Worm (Caenorhabditis elegans) whole organism, L1 larva: Measurements from ENCODE around the gene wdr-83.
A peak's percentile ranks its signal among the peaks of the same experiment; 100 is the strongest.

Source experiments
- C04F5.9 ChIP-seq: sonication (generic microtip); optimal IDR thresholded peaks from 2 replicates; lab custom pipeline; 2016; ENCODE audit warnings: missing genetic modification characterization, missing compliant biosample characterization
- C34B4.2 ChIP-seq: sonication (generic microtip); optimal IDR thresholded peaks from 2 replicates; lab custom pipeline; 2017; ENCODE audit warnings: mild to moderate bottlenecking, missing genetic modification characterization, missing compliant biosample characterization
- Y116A8C.19 ChIP-seq: sonication (generic microtip); optimal IDR thresholded peaks from 2 replicates; lab custom pipeline; 2016; ENCODE audit warnings: missing compliant biosample characterization, missing genetic modification characterization, borderline replicate concordance
- aly-2 ChIP-seq: fragments of 150-350 bp; optimal IDR thresholded peaks from 2 replicates; lab custom pipeline; 2014; ENCODE audit warnings: missing biosample characterization, missing genetic modification characterization
- ama-1 ChIP-seq: fragments of 150-350 bp; optimal IDR thresholded peaks from 2 replicates; lab custom pipeline; 2014
- blmp-1 ChIP-seq: fragments of 150-350 bp; optimal IDR thresholded peaks from 2 replicates; lab custom pipeline; 2014; ENCODE audit warnings: missing biosample characterization, missing genetic modification characterization
- ceh-82 ChIP-seq, 3 experiments: fragments of 150-350 bp in 1 of 3; sonication (generic microtip) in 2 of 3; optimal IDR thresholded peaks; 2 replicates each; lab custom pipeline; 2014 to 2017; ENCODE audit warnings: missing biosample characterization in 3 of 3, missing genetic modification characterization in 3 of 3
- ceh-88 ChIP-seq: fragments of 200-800 bp; sonication (Bioruptor generic); IDR thresholded peaks from 2 replicates; pipeline ENCODE4 v1.3.6; 2022; ENCODE audit warnings: missing genetic modification characterization, missing compliant biosample characterization
- ces-1 ChIP-seq: fragments of 150-350 bp; optimal IDR thresholded peaks from 2 replicates; lab custom pipeline; 2014; ENCODE audit warnings: missing biosample characterization, missing genetic modification reagents, missing genetic modification characterization
- dpl-1 ChIP-seq, 3 experiments: fragments of 150-350 bp in 2 of 3; sonication (generic microtip) in 1 of 3; optimal IDR thresholded peaks; 2 replicates each; lab custom pipeline; 2014 to 2017; ENCODE audit warnings: missing biosample characterization in 3 of 3, missing genetic modification characterization in 3 of 3, missing genetic modification reagents in 3 of 3
- efl-1 ChIP-seq, 4 experiments: fragments of 150-350 bp; optimal IDR thresholded peaks in 3 of 4; peaks in 1 of 4; 1 replicate in 1 of 4; 2 replicates in 3 of 4; lab custom pipeline; 2014; ENCODE audit warnings: missing biosample characterization in 2 of 4, missing genetic modification characterization in 2 of 4, missing genetic modification reagents in 2 of 4
- egl-27 ChIP-seq, 2 experiments: fragments of 150-350 bp in 1 of 2; sonication (generic microtip); optimal IDR thresholded peaks; 3 replicates each; lab custom pipeline; 2017 to 2018; ENCODE audit warnings: missing biosample characterization in 2 of 2, missing genetic modification characterization in 2 of 2, missing genetic modification reagents in 2 of 2
- elt-3 ChIP-seq, 6 experiments: fragments of 150-350 bp in 1 of 6; sonication (generic microtip); optimal IDR thresholded peaks; 2 replicates each; lab custom pipeline; 2017 to 2018; ENCODE audit warnings: missing biosample characterization in 6 of 6, missing genetic modification characterization in 6 of 6, inconsistent platforms in 1 of 6
- ets-5 ChIP-seq: fragments of 200-800 bp; sonication (Bioruptor generic); IDR thresholded peaks from 2 replicates; pipeline ENCODE4 v1.3.6; 2022; ENCODE audit warnings: missing genetic modification characterization, missing compliant biosample characterization
- fkh-10 ChIP-seq: sonication (generic microtip); optimal IDR thresholded peaks from 2 replicates; lab custom pipeline; 2017; ENCODE audit warnings: missing biosample characterization, missing genetic modification reagents, missing genetic modification characterization
- grh-1 ChIP-seq: fragments of 200-800 bp; sonication (Bioruptor generic); IDR thresholded peaks from 2 replicates; pipeline ENCODE4 v1.3.6; 2022; ENCODE audit warnings: missing genetic modification reagents, missing genetic modification characterization, missing compliant biosample characterization
- hlh-4 ChIP-seq: sonication (generic microtip); optimal IDR thresholded peaks from 2 replicates; lab custom pipeline; 2016; ENCODE audit warnings: mild to moderate bottlenecking, missing genetic modification characterization, missing compliant biosample characterization
- isw-1 ChIP-seq: fragments of 200-800 bp; sonication (Bioruptor generic); IDR thresholded peaks from 2 replicates; pipeline ENCODE4 v1.3.6; 2022; ENCODE audit warnings: missing genetic modification characterization, missing compliant biosample characterization
- jun-1 ChIP-seq: fragments of 150-350 bp; optimal IDR thresholded peaks from 2 replicates; lab custom pipeline; 2014; ENCODE audit warnings: missing biosample characterization, missing genetic modification reagents, missing genetic modification characterization
- lin-14 ChIP-seq: fragments of 200-800 bp; sonication (Bioruptor generic); optimal IDR thresholded peaks from 2 replicates; lab custom pipeline; 2018; ENCODE audit warnings: mild to moderate bottlenecking, missing genetic modification characterization, moderate library complexity, missing compliant biosample characterization
- lin-15B ChIP-seq: fragments of 150-350 bp; sonication (generic microtip); optimal IDR thresholded peaks from 3 replicates; lab custom pipeline; 2014; ENCODE audit warnings: missing biosample characterization, missing genetic modification characterization
- lir-3 ChIP-seq: sonication (generic microtip); optimal IDR thresholded peaks from 2 replicates; lab custom pipeline; 2016; ENCODE audit warnings: mild to moderate bottlenecking, missing genetic modification characterization, moderate library complexity, missing compliant biosample characterization; ENCODE audit not compliant: poor library complexity
- lsy-2 ChIP-seq, 2 experiments: fragments of 150-350 bp; optimal IDR thresholded peaks; 2 replicates each; lab custom pipeline; 2014; ENCODE audit warnings: missing biosample characterization in 2 of 2, missing genetic modification characterization in 2 of 2
- mab-9 ChIP-seq: fragments of 200-800 bp; sonication (Bioruptor generic); IDR thresholded peaks from 2 replicates; pipeline ENCODE4 v1.3.6; 2022; ENCODE audit warnings: missing genetic modification reagents, missing genetic modification characterization, missing compliant biosample characterization
- mdl-1 ChIP-seq, 2 experiments: fragments of 150-350 bp; optimal IDR thresholded peaks; 2 replicates each; lab custom pipeline; 2014 to 2017; ENCODE audit warnings: missing biosample characterization in 2 of 2, missing genetic modification characterization in 2 of 2, inconsistent platforms in 1 of 2
- mef-2 ChIP-seq: fragments of 150-350 bp; optimal IDR thresholded peaks from 2 replicates; lab custom pipeline; 2014; ENCODE audit warnings: missing biosample characterization, missing genetic modification characterization
- nhr-19 ChIP-seq: fragments of 200-800 bp; sonication (Bioruptor generic); conservative IDR thresholded peaks from 2 replicates; pipeline ENCODE4 v1.3.6; 2022; ENCODE audit warnings: missing genetic modification characterization, missing compliant biosample characterization
- nhr-20 ChIP-seq: sonication (generic microtip); optimal IDR thresholded peaks from 2 replicates; lab custom pipeline; 2016; ENCODE audit warnings: mild to moderate bottlenecking, missing genetic modification characterization, missing compliant biosample characterization
- nhr-47 ChIP-seq: sonication (generic microtip); optimal IDR thresholded peaks from 2 replicates; lab custom pipeline; 2016; ENCODE audit warnings: mild to moderate bottlenecking, missing genetic modification characterization, moderate library complexity, missing compliant biosample characterization
- nhr-71 ChIP-seq: sonication (generic microtip); optimal IDR thresholded peaks from 2 replicates; lab custom pipeline; 2016; ENCODE audit warnings: mild to moderate bottlenecking, missing genetic modification characterization, moderate library complexity, missing compliant biosample characterization
- nhr-84 ChIP-seq: sonication (generic microtip); optimal IDR thresholded peaks from 2 replicates; lab custom pipeline; 2017; ENCODE audit warnings: missing biosample characterization, missing genetic modification characterization
- nhr-85 ChIP-seq: sonication (generic microtip); peaks from one replicate; lab custom pipeline; 2016; ENCODE audit warnings: missing genetic modification characterization, inconsistent platforms, missing compliant biosample characterization
- nhr-90 ChIP-seq: sonication (generic microtip); optimal IDR thresholded peaks from 2 replicates; lab custom pipeline; 2016; ENCODE audit warnings: mild to moderate bottlenecking, missing genetic modification characterization, missing compliant biosample characterization; ENCODE audit not compliant: poor library complexity
- pag-3 ChIP-seq: sonication (generic microtip); optimal IDR thresholded peaks from 2 replicates; lab custom pipeline; 2017; ENCODE audit warnings: missing genetic modification characterization, mild to moderate bottlenecking, missing compliant biosample characterization, antibody characterized with exemption, borderline replicate concordance; ENCODE audit not compliant: insufficient read depth
- pax-3 ChIP-seq: fragments of 200-800 bp; sonication (Bioruptor generic); optimal IDR thresholded peaks from 2 replicates; lab custom pipeline; 2018; ENCODE audit warnings: mild to moderate bottlenecking, missing genetic modification characterization, moderate library complexity, missing compliant biosample characterization
- pqm-1 ChIP-seq: sonication (generic microtip); optimal IDR thresholded peaks from 3 replicates; lab custom pipeline; 2017; ENCODE audit warnings: missing biosample characterization, missing genetic modification characterization
- rnt-1 ChIP-seq: sonication (generic microtip); optimal IDR thresholded peaks from 2 replicates; lab custom pipeline; 2016; ENCODE audit warnings: mild to moderate bottlenecking, missing genetic modification characterization, moderate library complexity, missing compliant biosample characterization
- skn-1 ChIP-seq: fragments of 150-350 bp; optimal IDR thresholded peaks from 2 replicates; lab custom pipeline; 2014; ENCODE audit warnings: missing biosample characterization, missing genetic modification characterization
- snu-23 ChIP-seq: sonication (generic microtip); optimal IDR thresholded peaks from 2 replicates; lab custom pipeline; 2016; ENCODE audit warnings: missing genetic modification characterization, missing compliant biosample characterization
- sox-4 ChIP-seq: sonication (generic microtip); optimal IDR thresholded peaks from 2 replicates; lab custom pipeline; 2016; ENCODE audit warnings: missing genetic modification characterization, missing compliant biosample characterization
- sptf-1 ChIP-seq: fragments of 150-350 bp; optimal IDR thresholded peaks from 2 replicates; lab custom pipeline; 2014; ENCODE audit warnings: missing biosample characterization, missing genetic modification characterization
- tbx-2 ChIP-seq: sonication (generic microtip); optimal IDR thresholded peaks from 2 replicates; lab custom pipeline; 2016; ENCODE audit warnings: missing genetic modification characterization, missing compliant biosample characterization
- tlp-1 ChIP-seq: fragments of 150-350 bp; optimal IDR thresholded peaks from 2 replicates; lab custom pipeline; 2014; ENCODE audit warnings: missing biosample characterization, missing genetic modification characterization
- unc-30 ChIP-seq: sonication (generic microtip); optimal IDR thresholded peaks from 2 replicates; lab custom pipeline; 2017; ENCODE audit warnings: missing biosample characterization, missing genetic modification characterization
- unc-86 ChIP-seq: sonication (generic microtip); optimal IDR thresholded peaks from 2 replicates; lab custom pipeline; 2016; ENCODE audit warnings: missing genetic modification characterization, missing compliant biosample characterization
- zag-1 ChIP-seq: fragments of 150-350 bp; optimal IDR thresholded peaks from 2 replicates; lab custom pipeline; 2014; ENCODE audit warnings: missing biosample characterization, missing genetic modification characterization

wdr-83 gene

ce11 chrII:5055129-5055666 lies 23.7 kb upstream of the wdr-83 start, which contains the start of the genes ify-1 and rpl-22 (continued):
- TF ChIP-seq nhr-19 (GFP tag; lab: Robert Waterston, UW) (peak; percentile 93), egl-27 (tag; optimal IDR thresholded peaks at IDR 0.05; lab: Kevin White, UChicago) (peak in 1 of 2 experiments; percentile 36), skn-1 (tag; lab: Kevin White, UChicago) (peak; percentile 95), ama-1 (lab: Kevin White, UChicago) (peak; percentile 70), C34B4.2 (no peak), lin-14 (GFP tag; lab: Kevin White, UChicago) (peak; percentile 92), nhr-20 (tag; lab: Kevin White, UChicago) (peak; percentile 97), elt-3 (tag; optimal IDR thresholded peaks at IDR 0.05; lab: Kevin White, UChicago) (peak; percentile 5 to 98 (median 78)), nhr-84 (no peak), sptf-1 (no peak), mdl-1 (tag; optimal IDR thresholded peaks at IDR 0.05; lab: Kevin White, UChicago) (peak in 1 of 2 experiments; percentile 90), pax-3 (tag; lab: Kevin White, UChicago) (peak; percentile 81), ceh-82 (tag; optimal IDR thresholded peaks at IDR 0.05; lab: Kevin White, UChicago) (peak; percentile 89 to 97 (median 94)), lin-15B (tag; lab: Kevin White, UChicago) (peak; percentile 97), mef-2 (tag; lab: Kevin White, UChicago) (peak; percentile 17), aly-2 (tag; lab: Kevin White, UChicago) (peak; percentile 69), lir-3 (peak; percentile 81), nhr-85 (peak; percentile 96), Y116A8C.19 (tag; lab: Kevin White, UChicago) (no peak), pag-3 (tag; lab: Kevin White, UChicago) (no peak), efl-1 (optimal IDR thresholded peaks at IDR 0.05; lab: Kevin White, UChicago) (peak; percentile 95 to 96), efl-1 (GFP tag; optimal IDR thresholded peaks at IDR 0.05 in 1 of 2; lab: Kevin White, UChicago) (peak; percentile 93 to 99), zag-1 (tag; lab: Kevin White, UChicago) (peak; percentile 17), tlp-1 (tag; lab: Kevin White, UChicago) (no peak), pqm-1 (tag; lab: Kevin White, UChicago) (no peak), nhr-71 (peak; percentile 96), unc-30 (no peak), nhr-47 (peak; percentile 94), grh-1 (GFP tag; lab: Robert Waterston, UW) (peak; percentile 92), hlh-4 (no peak), snu-23 (GFP tag; lab: Kevin White, UChicago) (peak; percentile 98), C04F5.9 (tag; lab: Kevin White, UChicago) (peak; percentile 80)

ce11 chrII:5050776-5051175 lies 19.3 kb upstream of the wdr-83 start:
- TF ChIP-seq tbx-2 (tag; lab: Kevin White, UChicago) (no peak), dpl-1 (GFP tag; optimal IDR thresholded peaks at IDR 0.05; lab: Kevin White, UChicago) (no peak), efl-1 (optimal IDR thresholded peaks at IDR 0.05; lab: Kevin White, UChicago) (no peak), efl-1 (GFP tag; optimal IDR thresholded peaks at IDR 0.05 in 1 of 2; lab: Kevin White, UChicago) (peak in 1 of 2 experiments; percentile 93), egl-27 (tag; optimal IDR thresholded peaks at IDR 0.05; lab: Kevin White, UChicago) (no peak)
- TF ChIP-seq, all 84 proteins: peak for 1

ce11 chrII:5049865-5050342 lies 18.4 kb upstream of the wdr-83 start, which contains the start of gene F33G12.6:
F33G12.6 (plus strand) TSS chrII:5049915.
- TF ChIP-seq mef-2 (tag; lab: Kevin White, UChicago) (no peak), blmp-1 (peak; percentile 65), hlh-4 (no peak), nhr-85 (peak; percentile 81), skn-1 (tag; lab: Kevin White, UChicago) (no peak), zag-1 (tag; lab: Kevin White, UChicago) (no peak), jun-1 (tag; lab: Kevin White, UChicago) (no peak), mab-9 (no peak), rnt-1 (tag; lab: Kevin White, UChicago) (peak; percentile 45), ets-5 (GFP tag; lab: Robert Waterston, UW) (no peak), isw-1 (GFP tag; lab: Robert Waterston, UW) (no peak), ces-1 (no peak), lin-14 (GFP tag; lab: Kevin White, UChicago) (peak; percentile 69), unc-86 (no peak), ceh-88 (no peak), fkh-10 (GFP tag; lab: Kevin White, UChicago) (no peak), lsy-2 (tag; optimal IDR thresholded peaks at IDR 0.05; lab: Kevin White, UChicago) (peak in 1 of 2 experiments; percentile 15), nhr-90 (tag; lab: Kevin White, UChicago) (no peak), lir-3 (no peak), lin-15B (tag; lab: Kevin White, UChicago) (no peak), nhr-20 (tag; lab: Kevin White, UChicago) (no peak), efl-1 (optimal IDR thresholded peaks at IDR 0.05; lab: Kevin White, UChicago) (no peak), efl-1 (GFP tag; optimal IDR thresholded peaks at IDR 0.05 in 1 of 2; lab: Kevin White, UChicago) (no peak), sox-4 (no peak)
